Worm (Caenorhabditis elegans) whole organism, young adult: ENCODE data around the gene alh-7.

ENCODE experiments used
- F52B5.7 ChIP-seq: sonication (generic microtip); optimal IDR thresholded peaks from 2 replicates; lab custom pipeline; 2016; ENCODE audit warnings: mild to moderate bottlenecking, missing genetic modification characterization, missing compliant biosample characterization
- bed-1 ChIP-seq: fragments of 200-800 bp; sonication (Bioruptor generic); IDR thresholded peaks from 2 replicates; pipeline ENCODE4 v1.3.6; 2022; ENCODE audit warnings: missing genetic modification reagents, missing genetic modification characterization, missing compliant biosample characterization
- dox-1 ChIP-seq: fragments of 200-800 bp; sonication (Bioruptor generic); IDR thresholded peaks from 2 replicates; pipeline ENCODE4 v1.3.6; 2022; ENCODE audit warnings: missing genetic modification reagents, missing genetic modification characterization, missing compliant biosample characterization
- hmg-20 ChIP-seq: fragments of 200-800 bp; sonication (Bioruptor generic); IDR thresholded peaks from 2 replicates; pipeline ENCODE4 v1.3.6; 2022; ENCODE audit warnings: missing genetic modification reagents, missing genetic modification characterization, missing compliant biosample characterization
- nhr-179 ChIP-seq: sonication (generic microtip); optimal IDR thresholded peaks from 2 replicates; lab custom pipeline; 2016; ENCODE audit warnings: mild to moderate bottlenecking, missing genetic modification characterization, missing compliant biosample characterization
- unc-130 ChIP-seq: sonication (generic microtip); optimal IDR thresholded peaks from 2 replicates; lab custom pipeline; 2016; ENCODE audit warnings: missing genetic modification reagents, missing genetic modification characterization, missing compliant biosample characterization
- xnd-1 ChIP-seq: sonication (generic microtip); optimal IDR thresholded peaks from 2 replicates; lab custom pipeline; 2016; ENCODE audit warnings: missing genotype, missing genetic modification reagents, missing genetic modification characterization, missing compliant biosample characterization
- ztf-18 ChIP-seq: sonication (generic microtip); optimal IDR thresholded peaks from 2 replicates; lab custom pipeline; 2016; ENCODE audit warnings: missing genotype, mild to moderate bottlenecking, missing genetic modification characterization, missing compliant biosample characterization

DNA sequence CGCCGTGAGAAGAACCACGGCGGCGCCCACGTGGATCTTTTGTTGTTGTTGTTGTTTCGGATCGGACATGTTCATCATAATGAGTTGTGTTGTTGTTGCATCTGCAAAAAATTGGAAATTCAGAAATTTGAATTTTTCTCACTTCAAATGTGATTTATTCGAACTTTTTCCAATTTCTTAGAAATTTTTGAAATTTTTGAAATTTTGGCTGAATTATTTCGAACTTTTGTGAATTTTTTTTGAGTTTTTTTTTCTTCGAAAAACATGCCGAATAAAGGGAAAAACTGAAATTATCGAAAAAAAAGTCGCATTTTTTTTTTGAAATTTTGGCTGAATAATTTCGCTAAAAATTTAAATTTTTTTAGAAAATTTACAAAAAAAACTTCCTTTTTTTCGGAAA, 39.5 kb upstream of the alh-7 start, which contains the start of gene snx-14:
- TF ChIP-seq dox-1 (GFP tag; lab: Robert Waterston, UW) (no peak), bed-1 (GFP tag; lab: Robert Waterston, UW) (no peak), xnd-1 (tag; lab: Kevin White, UChicago) (no peak), hmg-20 (GFP tag; lab: Robert Waterston, UW) (no peak), unc-130 (GFP tag; lab: Kevin White, UChicago) (no peak), ztf-18 (no peak), F52B5.7 (no peak), nhr-179 (tag; lab: Kevin White, UChicago) (no peak)
